Fruit fly (Drosophila melanogaster): Measurements from ENCODE around the gene Mat89Ba.

DNA sequence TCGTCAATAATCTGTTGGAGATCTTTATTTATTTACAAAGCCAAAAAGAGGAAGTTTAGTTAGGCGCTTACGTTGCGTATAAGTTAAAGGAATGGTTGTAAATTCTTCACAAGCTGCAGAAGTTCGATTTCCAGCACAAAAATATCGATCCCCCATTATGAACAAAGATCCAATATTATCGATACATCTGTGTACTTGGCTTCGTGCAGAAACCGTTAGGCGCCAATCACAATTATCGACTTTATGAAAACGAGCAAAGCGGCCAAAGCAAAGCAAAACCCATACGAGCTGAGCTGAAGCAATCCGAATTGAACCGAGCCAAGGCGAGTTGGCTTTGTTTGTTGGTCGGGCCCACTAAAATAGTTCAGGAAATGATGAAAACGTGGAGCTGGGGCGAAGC, 46.9 kb downstream of the Mat89Ba start, which contains the start of gene tara:
- TF ChIP-seq fru (GFP tag; optimal IDR thresholded peaks at IDR 0.05) (no peak), psq (GFP tag; optimal IDR thresholded peaks at IDR 0.05) (no peak), Rel (GFP tag; optimal IDR thresholded peaks at IDR 0.05) (no peak), Rel (tag; optimal IDR thresholded peaks at IDR 0.05) (no peak), lola (GFP tag; optimal IDR thresholded peaks at IDR 0.05) (no peak), h (GFP tag; optimal IDR thresholded peaks at IDR 0.05) (no peak), usp (GFP tag; optimal IDR thresholded peaks at IDR 0.05) (no peak), Abd-B (GFP tag; optimal IDR thresholded peaks at IDR 0.05) (no peak)
